Fruit fly (Drosophila melanogaster) whole organism: ENCODE data around the gene CG10958.

Source experiments
- CG8478 ChIP-seq: fragments of >200 bp; optimal IDR thresholded peaks from 2 replicates; lab custom pipeline; 2018; ENCODE audit warnings: inconsistent platforms
- Dll ChIP-seq: fragments of >200 bp; optimal IDR thresholded peaks from 2 replicates; lab custom pipeline; 2017
- EcR ChIP-seq, 2 experiments: fragments of >200 bp; optimal IDR thresholded peaks; 2 replicates each; lab custom pipeline; 2017; ENCODE audit warnings: missing biosample characterization in 2 of 2, missing genetic modification characterization in 2 of 2, missing genetic modification reagents in 2 of 2
- pan ChIP-seq: fragments of >200 bp; optimal IDR thresholded peaks from 2 replicates; lab custom pipeline; 2017
- psq ChIP-seq: fragments of >200 bp; optimal IDR thresholded peaks from 2 replicates; lab custom pipeline; 2017
- usp ChIP-seq: fragments of >200 bp; optimal IDR thresholded peaks from 2 replicates; lab custom pipeline; 2017; ENCODE audit warnings: missing biosample characterization, missing genetic modification characterization, mixed read lengths

Gene CG10958

DNA sequence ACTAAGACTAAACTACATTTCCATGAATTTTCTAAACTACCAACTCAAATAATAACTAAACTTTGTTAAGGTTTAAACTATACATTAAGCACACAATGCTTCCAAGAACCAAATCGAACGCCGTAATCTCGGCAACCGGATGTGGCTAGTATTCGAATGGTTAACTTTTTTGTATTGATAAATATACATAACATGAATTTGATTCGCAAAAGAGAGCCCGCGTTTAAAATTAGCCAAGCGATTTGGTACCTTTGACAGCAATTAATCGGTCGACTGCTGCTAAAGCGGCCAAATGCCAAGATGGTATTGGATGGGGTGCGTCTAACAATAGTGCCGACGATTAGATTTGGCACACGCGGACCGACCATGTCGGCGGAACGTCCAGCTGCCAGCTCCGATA, 15.6 kb downstream of the CG10958 start, which contains the start of gene CG15336:
CG15336 (plus strand) TSS at position 301 of the 400 bp plus-strand sequence.
- no peak for TF ChIP-seq usp (GFP tag; lab: Kevin White, UChicago)
- TF ChIP-seq pan (lab: Kevin White, UChicago), result no peak
- TF ChIP-seq CG8478 (lab: Kevin White, UChicago), result no peak
- TF ChIP-seq EcR (GFP tag; optimal IDR thresholded peaks at IDR 0.05; lab: Kevin White, UChicago), result no peak
- no peak for TF ChIP-seq Dll
- no peak for TF ChIP-seq psq (lab: Kevin White, UChicago)

DNA sequence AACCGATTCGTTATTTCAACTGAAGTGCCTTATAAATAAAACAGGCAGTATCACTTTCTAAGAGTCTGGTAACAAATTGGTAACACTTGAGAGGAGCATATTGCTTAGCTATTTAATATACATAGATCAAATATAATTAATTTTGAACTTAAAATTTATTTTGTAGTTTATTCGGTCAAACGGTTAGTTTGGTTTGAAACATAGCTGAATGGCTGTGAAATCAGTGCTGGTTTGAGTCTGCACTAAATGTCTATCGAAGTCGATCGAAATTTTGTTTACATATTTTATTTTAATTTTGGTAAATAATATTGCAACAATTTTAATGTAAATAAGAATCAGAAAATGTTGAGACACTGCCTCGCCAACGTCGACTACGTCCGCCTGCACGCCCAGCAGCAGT, 16.5 kb downstream of the CG10958 start, which contains the start of gene CG10959:
CG10959 (plus strand) TSS at position 228 of the 400 bp plus-strand sequence.
- TF ChIP-seq psq (lab: Kevin White, UChicago), result no peak
- no peak for TF ChIP-seq EcR (GFP tag; optimal IDR thresholded peaks at IDR 0.05; lab: Kevin White, UChicago)
- no peak for TF ChIP-seq usp (GFP tag; lab: Kevin White, UChicago)
- no peak for TF ChIP-seq pan (lab: Kevin White, UChicago)
- TF ChIP-seq CG8478 (lab: Kevin White, UChicago), result no peak
- TF ChIP-seq Dll, result no peak

DNA sequence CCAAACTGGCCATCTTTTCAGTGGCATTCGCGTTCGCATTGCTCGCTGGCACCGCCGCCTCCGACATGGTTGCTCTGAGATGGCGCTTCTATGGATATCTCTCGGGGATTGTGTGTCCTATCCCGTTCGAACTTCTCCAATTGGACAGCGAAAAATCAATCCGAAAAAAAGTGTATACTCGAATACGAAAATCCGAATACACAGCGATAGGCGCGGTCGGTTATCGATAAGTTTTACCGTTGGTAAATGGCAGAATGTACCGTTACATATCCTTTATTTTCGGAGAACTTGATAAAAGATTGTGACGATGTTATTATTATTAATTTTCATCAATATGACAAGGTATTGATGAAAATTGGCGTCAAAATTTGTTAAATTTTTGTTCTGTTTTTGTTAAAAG, 20.0 kb downstream of the CG10958 start, which contains the start of gene Gbeta5:
Gbeta5 (minus strand) TSS at position 199 of the 400 bp plus-strand sequence.
- TF ChIP-seq pan (lab: Kevin White, UChicago) (no peak), EcR (GFP tag; optimal IDR thresholded peaks at IDR 0.05; lab: Kevin White, UChicago) (no peak), psq (lab: Kevin White, UChicago) (no peak), Dll (no peak), usp (GFP tag; lab: Kevin White, UChicago) (no peak), CG8478 (lab: Kevin White, UChicago) (no peak)

DNA sequence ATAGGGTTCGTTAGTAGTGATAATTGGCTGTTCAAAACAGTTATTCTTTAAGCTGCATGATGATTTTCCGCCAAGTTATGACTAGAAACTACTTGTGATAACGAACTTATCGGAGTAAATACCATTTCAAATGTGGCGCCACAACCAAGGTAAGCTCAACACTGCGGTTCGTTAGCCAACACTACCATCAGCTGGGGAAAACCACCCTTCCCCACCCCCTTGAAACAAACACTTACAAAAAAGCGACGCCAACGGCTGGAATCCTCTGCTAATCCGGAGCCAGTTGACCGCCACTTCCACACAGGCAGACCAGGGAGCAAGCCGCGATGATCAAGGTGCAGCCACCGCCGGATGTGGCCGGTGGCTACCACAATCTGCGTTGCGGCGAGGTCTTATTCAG, 20.6 kb downstream of the CG10958 start, which contains the start of gene CG18262:
CG18262 (plus strand) TSS at position 231 of the 400 bp plus-strand sequence.
- no peak for TF ChIP-seq EcR (GFP tag; optimal IDR thresholded peaks at IDR 0.05; lab: Kevin White, UChicago)

DNA sequence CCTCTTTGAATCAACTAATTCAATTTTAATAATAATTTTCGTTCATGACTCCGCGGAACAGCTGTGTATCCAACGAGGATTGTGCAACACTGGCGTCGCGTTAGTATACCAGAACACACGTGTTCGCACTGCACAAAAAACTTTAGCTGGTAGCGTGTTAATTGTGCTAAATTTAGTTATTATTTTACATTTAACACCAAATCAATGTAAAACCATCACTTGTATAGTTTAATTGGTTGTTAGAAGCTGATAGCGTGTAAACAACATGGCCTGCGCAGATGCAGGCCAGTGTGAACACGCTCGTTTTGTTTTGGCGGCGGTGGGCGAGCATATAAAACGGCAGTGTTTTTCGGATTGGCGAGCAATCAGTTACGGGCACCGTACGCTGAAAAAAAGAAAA, 25.2 kb downstream of the CG10958 start, which contains the start of the genes Traf6 and GIIIspla2:
Traf6 (minus strand) TSS at position 93 of the 400 bp plus-strand sequence.
GIIIspla2 (plus strand) TSS at position 335 of the 400 bp plus-strand sequence.
- TF ChIP-seq CG8478 (lab: Kevin White, UChicago) (no peak), pan (lab: Kevin White, UChicago) (no peak), usp (GFP tag; lab: Kevin White, UChicago) (no peak), psq (lab: Kevin White, UChicago) (no peak), EcR (GFP tag; optimal IDR thresholded peaks at IDR 0.05; lab: Kevin White, UChicago) (no peak), Dll (no peak)

DNA sequence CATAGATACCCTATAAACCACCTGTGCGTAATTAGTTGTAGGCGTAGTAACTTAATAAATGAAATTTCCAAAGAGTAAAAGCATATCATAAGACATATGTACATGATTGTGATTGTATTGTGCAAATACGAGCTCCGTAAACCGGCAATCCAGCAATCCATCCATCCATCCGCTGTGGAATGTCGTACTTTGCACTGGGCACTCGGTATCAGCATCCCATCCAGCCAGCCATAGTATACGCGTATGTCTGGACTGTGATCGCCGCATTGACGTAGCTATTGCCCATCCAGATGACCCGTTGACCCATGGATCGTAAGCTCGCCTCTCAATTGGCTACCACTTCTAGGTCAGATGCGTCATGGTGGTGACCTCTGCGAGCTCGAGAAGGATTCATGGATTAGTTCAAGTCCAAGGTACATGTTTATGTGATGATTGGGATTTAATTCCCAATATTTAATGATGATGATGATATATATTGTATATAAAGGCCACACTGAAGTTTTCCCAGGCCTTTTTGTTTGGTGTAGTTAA, 26.9 kb downstream of the CG10958 start:
- TF ChIP-seq psq (lab: Kevin White, UChicago) (no peak), pan (lab: Kevin White, UChicago) (no peak), usp (GFP tag; lab: Kevin White, UChicago) (no peak), EcR (GFP tag; optimal IDR thresholded peaks at IDR 0.05; lab: Kevin White, UChicago) (no peak), Dll (no peak), CG8478 (lab: Kevin White, UChicago) (no peak)

DNA sequence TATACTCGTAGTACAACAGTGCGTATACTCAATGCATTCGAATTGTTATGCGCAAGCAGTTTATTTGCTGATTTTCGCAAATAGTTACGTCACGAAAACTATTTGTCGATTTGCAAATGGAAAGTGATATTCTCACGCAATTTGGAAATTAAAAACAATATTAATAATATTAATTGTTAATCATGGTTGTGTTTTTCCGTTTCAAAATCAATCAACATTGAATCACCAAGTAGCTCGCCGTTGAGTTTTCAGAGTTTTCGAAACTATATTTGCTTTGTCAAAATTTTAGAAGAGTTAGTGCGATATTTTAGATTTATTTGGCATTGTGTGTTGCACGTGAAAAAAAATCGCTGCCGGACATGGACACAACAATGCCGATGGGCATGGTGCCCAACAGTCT, 27.7 kb downstream of the CG10958 start, which contains the start of gene CG15337:
CG15337 (plus strand) TSS at position 301 of the 400 bp plus-strand sequence.
- TF ChIP-seq pan (lab: Kevin White, UChicago), result no peak

DNA sequence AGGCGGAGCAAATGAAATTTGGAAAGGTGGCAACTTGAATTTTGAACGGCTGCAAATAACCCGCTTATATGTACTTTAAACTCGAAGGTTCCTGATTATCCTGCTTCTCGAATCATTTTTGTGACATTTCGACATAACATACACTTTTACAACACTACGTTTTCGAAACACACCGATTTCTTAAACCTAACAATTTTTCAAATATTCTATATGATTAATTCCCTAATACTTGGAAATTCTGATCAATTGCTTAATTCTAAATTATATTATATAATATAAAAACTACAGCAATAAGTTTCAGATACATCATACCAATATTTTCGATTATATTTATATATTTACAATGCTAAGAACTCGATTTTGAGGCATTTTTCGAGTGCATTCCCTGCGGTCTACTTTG, 30.6 kb downstream of the CG10958 start, which contains the start of gene CG10761:
CG10761 (minus strand) TSS at position 101 of the 400 bp plus-strand sequence.
- no peak for TF ChIP-seq psq (lab: Kevin White, UChicago)
- TF ChIP-seq pan (lab: Kevin White, UChicago), result no peak
- no peak for TF ChIP-seq Dll
- TF ChIP-seq EcR (GFP tag; optimal IDR thresholded peaks at IDR 0.05; lab: Kevin White, UChicago), result no peak
- TF ChIP-seq CG8478 (lab: Kevin White, UChicago), result no peak
- no peak for TF ChIP-seq usp (GFP tag; lab: Kevin White, UChicago)

DNA sequence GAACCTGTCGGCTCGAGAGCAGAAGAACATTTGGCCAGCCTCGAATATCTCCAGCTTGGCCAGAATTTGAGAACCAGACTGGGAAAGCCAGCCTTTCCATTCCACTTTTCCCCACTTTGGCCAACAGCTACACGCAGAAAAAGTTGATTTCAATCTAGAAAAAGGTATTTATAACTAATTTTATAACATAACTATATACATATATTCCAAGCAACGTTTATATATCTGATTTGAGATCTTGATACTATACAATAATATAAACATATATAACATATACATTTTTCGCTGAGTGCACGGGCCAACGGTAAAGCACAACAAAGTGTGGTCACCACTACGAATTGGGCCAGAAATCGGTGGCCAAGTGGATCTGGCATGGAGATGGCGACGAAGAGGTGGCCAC, 31.4 kb downstream of the CG10958 start:
- no peak for TF ChIP-seq EcR (GFP tag; optimal IDR thresholded peaks at IDR 0.05; lab: Kevin White, UChicago)
- no peak for TF ChIP-seq psq (lab: Kevin White, UChicago)
- no peak for TF ChIP-seq CG8478 (lab: Kevin White, UChicago)
- no peak for TF ChIP-seq usp (GFP tag; lab: Kevin White, UChicago)
- no peak for TF ChIP-seq pan (lab: Kevin White, UChicago)
- no peak for TF ChIP-seq Dll

DNA sequence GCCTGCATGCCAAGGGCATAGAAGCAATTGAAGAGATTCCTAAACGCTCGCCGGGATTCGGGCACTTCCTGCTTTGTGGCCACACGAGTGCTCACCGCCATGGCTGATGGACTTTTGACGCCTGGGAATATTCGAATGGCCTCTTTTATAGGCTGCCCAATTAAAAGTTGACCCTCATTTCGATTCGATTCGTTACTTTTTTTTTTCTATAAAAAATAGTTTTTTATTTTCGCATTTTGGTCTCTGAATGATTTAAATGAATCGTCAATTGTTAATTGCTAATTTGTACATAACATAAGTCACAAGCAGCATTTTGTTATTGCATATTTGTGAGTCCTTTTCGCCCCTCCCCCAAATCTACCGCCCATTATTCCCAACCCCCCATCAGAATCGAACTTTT, 33.5 kb downstream of the CG10958 start, which contains the start of gene Or7a:
Or7a (minus strand) TSS at position 101 of the 400 bp plus-strand sequence.
- TF ChIP-seq CG8478 (lab: Kevin White, UChicago) (no peak), pan (lab: Kevin White, UChicago) (no peak), EcR (GFP tag; optimal IDR thresholded peaks at IDR 0.05; lab: Kevin White, UChicago) (no peak), Dll (no peak), psq (lab: Kevin White, UChicago) (no peak), usp (GFP tag; lab: Kevin White, UChicago) (no peak)

DNA sequence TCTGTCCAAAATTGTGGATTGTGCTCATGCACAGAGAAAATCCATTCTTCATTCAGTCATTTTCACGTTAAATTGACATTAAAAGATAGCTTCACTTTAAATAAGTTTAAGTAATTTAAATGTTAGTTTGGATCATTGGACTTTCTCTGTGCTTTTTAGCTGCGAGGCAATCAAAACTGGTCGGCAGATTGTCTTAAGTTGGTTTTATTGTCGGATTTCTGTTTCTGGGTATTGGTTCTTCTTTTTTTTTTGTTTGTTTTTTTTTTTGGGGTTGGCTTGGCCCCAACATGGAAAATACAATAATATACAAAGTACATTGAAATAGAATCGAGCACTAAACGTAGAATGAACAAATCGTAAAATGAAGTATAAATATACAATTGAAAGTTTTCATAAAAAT, 38.1 kb downstream of the CG10958 start, which contains the start of gene CG2278:
CG2278 (minus strand) TSS at position 101 of the 400 bp plus-strand sequence.
- TF ChIP-seq usp (GFP tag; lab: Kevin White, UChicago) (no peak), Dll (no peak), CG8478 (lab: Kevin White, UChicago) (no peak), pan (lab: Kevin White, UChicago) (no peak), EcR (GFP tag; optimal IDR thresholded peaks at IDR 0.05; lab: Kevin White, UChicago) (no peak), psq (lab: Kevin White, UChicago) (no peak)
